Worm (Caenorhabditis elegans) whole organism, late embryonic: Measurements from ENCODE around the gene tbx-37.
A peak's percentile ranks its signal among the peaks of the same experiment; 100 is the strongest.

Experiments used
- F13H6.1 ChIP-seq: sonication (generic microtip); optimal IDR thresholded peaks from 2 replicates; lab custom pipeline; 2016; ENCODE audit warnings: missing genetic modification characterization, missing compliant biosample characterization
- Y22D7AL.16 ChIP-seq: sonication (generic microtip); optimal IDR thresholded peaks from 2 replicates; lab custom pipeline; 2016; ENCODE audit warnings: missing genetic modification characterization, missing compliant biosample characterization
- ama-1 ChIP-seq: fragments of 150-350 bp; optimal IDR thresholded peaks from 2 replicates; lab custom pipeline; 2014
- ceh-14 ChIP-seq: sonication (generic microtip); optimal IDR thresholded peaks from 2 replicates; lab custom pipeline; 2016; ENCODE audit warnings: missing genotype, missing genetic modification characterization, missing compliant biosample characterization
- ceh-18 ChIP-seq: sonication (generic microtip); optimal IDR thresholded peaks from 2 replicates; lab custom pipeline; 2016; ENCODE audit warnings: missing genetic modification characterization, missing compliant biosample characterization
- ceh-22 ChIP-seq: sonication (generic microtip); optimal IDR thresholded peaks from 2 replicates; lab custom pipeline; 2017; ENCODE audit warnings: missing biosample characterization, missing genetic modification characterization
- ceh-24 ChIP-seq: sonication (generic microtip); optimal IDR thresholded peaks from 2 replicates; lab custom pipeline; 2016; ENCODE audit warnings: mild to moderate bottlenecking, missing genetic modification characterization, missing compliant biosample characterization
- ceh-30 ChIP-seq: fragments of 150-350 bp; optimal IDR thresholded peaks from 2 replicates; lab custom pipeline; 2014; ENCODE audit warnings: missing biosample characterization, missing genetic modification characterization
- ceh-31 ChIP-seq: sonication (generic microtip); optimal IDR thresholded peaks from 2 replicates; lab custom pipeline; 2016; ENCODE audit warnings: missing genetic modification characterization, missing compliant biosample characterization
- ceh-34 ChIP-seq: sonication (generic microtip); optimal IDR thresholded peaks from 2 replicates; lab custom pipeline; 2016; ENCODE audit warnings: mild to moderate bottlenecking, missing genetic modification characterization, missing compliant biosample characterization
- ceh-6 ChIP-seq: fragments of 200-800 bp; sonication (Bioruptor generic); optimal IDR thresholded peaks from 2 replicates; lab custom pipeline; 2018; ENCODE audit warnings: mild to moderate bottlenecking, missing genetic modification characterization, missing compliant biosample characterization
- dve-1 ChIP-seq: sonication (generic microtip); optimal IDR thresholded peaks from 2 replicates; lab custom pipeline; 2017; ENCODE audit warnings: antibody characterized with exemption, mild to moderate bottlenecking, missing genetic modification characterization, missing compliant biosample characterization
- elt-2 ChIP-seq: sonication (generic microtip); optimal IDR thresholded peaks from 2 replicates; lab custom pipeline; 2016; ENCODE audit warnings: missing genetic modification reagents, missing genetic modification characterization, missing compliant biosample characterization
- elt-4 ChIP-seq: sonication (generic microtip); optimal IDR thresholded peaks from 2 replicates; lab custom pipeline; 2016; ENCODE audit warnings: missing genetic modification characterization, missing compliant biosample characterization
- fkh-10 ChIP-seq: fragments of 150-350 bp; optimal IDR thresholded peaks from 2 replicates; lab custom pipeline; 2014; ENCODE audit warnings: missing biosample characterization, missing genetic modification reagents, missing genetic modification characterization
- fkh-6 ChIP-seq: sonication (generic microtip); optimal IDR thresholded peaks from 2 replicates; lab custom pipeline; 2016; ENCODE audit warnings: missing genetic modification characterization, missing compliant biosample characterization
- hlh-13 ChIP-seq: fragments of 200-800 bp; sonication (Bioruptor generic); optimal IDR thresholded peaks from 2 replicates; lab custom pipeline; 2018; ENCODE audit warnings: mild to moderate bottlenecking, missing genetic modification characterization, missing compliant biosample characterization
- hlh-15 ChIP-seq: sonication (generic microtip); optimal IDR thresholded peaks from 2 replicates; lab custom pipeline; 2016; ENCODE audit warnings: missing genetic modification characterization, missing compliant biosample characterization
- hlh-6 ChIP-seq: sonication (generic microtip); optimal IDR thresholded peaks from 2 replicates; lab custom pipeline; 2016; ENCODE audit warnings: missing genotype, missing genetic modification characterization, missing compliant biosample characterization
- hlh-8 ChIP-seq: sonication (generic microtip); optimal IDR thresholded peaks from 2 replicates; lab custom pipeline; 2016; ENCODE audit warnings: missing genotype, missing genetic modification characterization, missing compliant biosample characterization
- nhr-232 ChIP-seq: sonication (generic microtip); optimal IDR thresholded peaks from 2 replicates; lab custom pipeline; 2016; ENCODE audit warnings: missing genetic modification characterization, missing compliant biosample characterization
- npax-4 ChIP-seq: sonication (generic microtip); optimal IDR thresholded peaks from 2 replicates; lab custom pipeline; 2016; ENCODE audit warnings: missing genetic modification characterization, missing compliant biosample characterization
- pag-3 ChIP-seq: sonication (generic microtip); optimal IDR thresholded peaks from 2 replicates; lab custom pipeline; 2016; ENCODE audit warnings: missing compliant biosample characterization, missing genetic modification characterization, borderline replicate concordance
- pha-2 ChIP-seq: sonication (generic microtip); optimal IDR thresholded peaks from 2 replicates; lab custom pipeline; 2017; ENCODE audit warnings: mild to moderate bottlenecking, missing genetic modification characterization, missing compliant biosample characterization
- pqm-1 ChIP-seq: sonication (generic microtip); optimal IDR thresholded peaks from 2 replicates; lab custom pipeline; 2016; ENCODE audit warnings: missing genetic modification characterization, missing compliant biosample characterization
- pros-1 ChIP-seq: fragments of 150-350 bp; optimal IDR thresholded peaks from 2 replicates; lab custom pipeline; 2014; ENCODE audit warnings: missing biosample characterization, missing genetic modification reagents, missing genetic modification characterization
- ref-2 ChIP-seq: sonication (generic microtip); optimal IDR thresholded peaks from 2 replicates; lab custom pipeline; 2016; ENCODE audit warnings: missing genetic modification characterization, missing compliant biosample characterization
- rnt-1 ChIP-seq: sonication (generic microtip); optimal IDR thresholded peaks from 2 replicates; lab custom pipeline; 2016; ENCODE audit warnings: missing genetic modification characterization, missing compliant biosample characterization
- syd-9 ChIP-seq: sonication (generic microtip); optimal IDR thresholded peaks from 2 replicates; lab custom pipeline; 2016; ENCODE audit warnings: mild to moderate bottlenecking, missing genetic modification characterization, moderate library complexity, missing compliant biosample characterization
- tbx-2 ChIP-seq: sonication (generic microtip); optimal IDR thresholded peaks from 2 replicates; lab custom pipeline; 2016; ENCODE audit warnings: missing genetic modification characterization, missing compliant biosample characterization
- ttx-3 ChIP-seq: sonication (generic microtip); optimal IDR thresholded peaks from 2 replicates; lab custom pipeline; 2016; ENCODE audit warnings: missing genetic modification reagents, missing genetic modification characterization, missing compliant biosample characterization
- unc-42 ChIP-seq: sonication (generic microtip); optimal IDR thresholded peaks from 2 replicates; lab custom pipeline; 2016; ENCODE audit warnings: missing genotype, missing genetic modification characterization, missing compliant biosample characterization
- unc-55 ChIP-seq: sonication (generic microtip); optimal IDR thresholded peaks from 2 replicates; lab custom pipeline; 2017; ENCODE audit warnings: missing biosample characterization, missing genetic modification reagents, missing genetic modification characterization
- unc-86 ChIP-seq: sonication (generic microtip); optimal IDR thresholded peaks from 2 replicates; lab custom pipeline; 2016; ENCODE audit warnings: missing genetic modification characterization, missing compliant biosample characterization
- zip-5 ChIP-seq: sonication (generic microtip); optimal IDR thresholded peaks from 2 replicates; lab custom pipeline; 2016; ENCODE audit warnings: missing genetic modification characterization, missing compliant biosample characterization
- ztf-16 ChIP-seq: sonication (generic microtip); optimal IDR thresholded peaks from 2 replicates; lab custom pipeline; 2017; ENCODE audit warnings: missing genetic modification characterization, missing compliant biosample characterization

tbx-37 gene

ce11 chrIII:11267372-11267771 is 40.4 kb upstream of the tbx-37 start:
- no peak for TF ChIP-seq ztf-16 (tag; lab: Kevin White, UChicago)
- no peak for TF ChIP-seq hlh-15 (tag; lab: Kevin White, UChicago)
- peak; percentile 23 for TF ChIP-seq ref-2
- TF ChIP-seq elt-2, result peak; percentile 62
- no peak for TF ChIP-seq pag-3
- TF ChIP-seq hlh-13 (GFP tag; lab: Kevin White, UChicago), result no peak
- TF ChIP-seq Y22D7AL.16 (tag; lab: Kevin White, UChicago), result no peak
- TF ChIP-seq F13H6.1 (tag; lab: Kevin White, UChicago), result no peak
- no peak for TF ChIP-seq unc-42 (tag; lab: Kevin White, UChicago)
- no peak for TF ChIP-seq fkh-6
- no peak for TF ChIP-seq hlh-6
- no peak for TF ChIP-seq ceh-18 (tag; lab: Kevin White, UChicago)
- TF ChIP-seq pros-1, result no peak
- TF ChIP-seq ceh-14 (tag; lab: Kevin White, UChicago), result no peak
- no peak for TF ChIP-seq rnt-1
- no peak for TF ChIP-seq hlh-8 (tag; lab: Kevin White, UChicago)
- no peak for TF ChIP-seq elt-4 (tag; lab: Kevin White, UChicago)

- TF ChIP-seq tbx-2 (tag; lab: Kevin White, UChicago) (no peak), hlh-13 (GFP tag; lab: Kevin White, UChicago) (no peak), ceh-31 (no peak), ceh-6 (GFP tag; lab: Kevin White, UChicago) (no peak), fkh-10 (GFP tag; lab: Kevin White, UChicago) (no peak), ceh-24 (tag; lab: Kevin White, UChicago) (no peak), nhr-232 (tag; lab: Kevin White, UChicago) (no peak), pha-2 (no peak)
- TF ChIP-seq, all 69 proteins: peak for 0
Measured at ce11 chrIII:11262089-11262488, 35.2 kb upstream of the tbx-37 start.

DNA sequence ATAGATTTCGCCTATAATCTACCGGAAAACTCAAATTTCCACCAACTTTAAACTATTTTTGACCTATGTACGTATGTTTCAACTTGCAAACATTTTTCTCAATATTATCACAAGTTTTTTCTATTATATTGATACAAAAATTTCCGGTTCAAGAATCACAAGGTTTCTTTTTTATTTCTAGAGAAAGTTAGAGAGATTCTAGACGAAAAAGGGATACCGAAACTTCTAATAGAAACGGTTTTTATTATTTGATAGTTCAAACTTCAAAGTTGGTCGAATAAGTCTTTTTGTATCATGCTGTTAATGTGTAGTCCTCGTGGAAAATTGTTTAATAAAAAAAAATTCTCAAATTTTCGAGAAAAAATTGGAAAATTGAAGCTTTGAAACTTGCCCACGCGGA is 28.1 kb upstream of the tbx-37 start:
- TF ChIP-seq unc-55 (GFP tag; lab: Kevin White, UChicago) (no peak), ceh-30 (no peak), nhr-232 (tag; lab: Kevin White, UChicago) (no peak), unc-86 (tag; lab: Kevin White, UChicago) (no peak)

DNA sequence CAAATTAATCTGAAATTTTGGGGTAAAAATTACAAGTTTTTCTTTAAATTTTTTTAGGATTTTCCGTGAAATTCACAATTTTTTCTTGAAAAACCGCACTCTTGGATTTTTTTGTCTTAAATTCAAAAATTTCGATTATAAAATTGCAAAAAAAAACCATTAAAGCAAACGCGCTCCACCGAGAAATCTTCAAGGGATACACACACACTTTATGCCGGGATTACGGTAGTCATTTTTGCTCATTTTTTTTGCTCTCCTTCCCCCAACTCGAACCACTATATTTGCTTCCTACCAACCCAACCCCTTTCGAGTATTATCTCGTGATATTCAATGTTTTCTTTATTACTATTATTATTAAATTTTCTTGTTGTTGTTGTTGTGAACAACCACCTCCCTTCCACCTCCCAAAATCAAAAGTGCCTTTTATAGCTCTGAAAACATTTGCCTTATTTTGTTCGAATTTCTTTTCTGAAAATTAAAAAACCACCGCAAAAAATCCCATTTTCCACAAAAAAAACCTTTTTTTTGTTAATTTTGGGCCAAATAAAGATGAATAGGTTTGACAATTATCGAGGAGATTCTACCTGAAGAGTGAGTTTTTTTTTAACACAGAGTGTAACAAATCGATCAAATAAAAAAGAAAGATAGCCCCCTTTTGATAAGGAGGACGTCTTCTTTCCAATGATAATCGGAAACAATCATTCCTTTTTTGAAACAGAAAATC is 25.0 kb upstream of the tbx-37 start, which contains the start of gene Y47D3A.32:
Gene Y47D3A.32 (plus strand): TSS at position 674 of the 724 bp plus-strand sequence.
- no peak for TF ChIP-seq dve-1 (tag; lab: Kevin White, UChicago)
- TF ChIP-seq elt-2, result peak; percentile 9

ce11 chrIII:11248897-11249296 is 22.0 kb upstream of the tbx-37 start:
- TF ChIP-seq syd-9 (tag; lab: Kevin White, UChicago) (no peak), ceh-34 (tag; lab: Kevin White, UChicago) (no peak), ama-1 (lab: Kevin White, UChicago) (no peak), zip-5 (no peak), npax-4 (tag; lab: Kevin White, UChicago) (no peak), ceh-22 (tag; lab: Kevin White, UChicago) (no peak), ceh-14 (tag; lab: Kevin White, UChicago) (no peak), dve-1 (tag; lab: Kevin White, UChicago) (no peak), ttx-3 (tag; lab: Kevin White, UChicago) (no peak), ceh-30 (no peak), pqm-1 (tag; lab: Kevin White, UChicago) (no peak)
